Worm (Caenorhabditis elegans): ENCODE measurements around the gene pqn-83.

DNA sequence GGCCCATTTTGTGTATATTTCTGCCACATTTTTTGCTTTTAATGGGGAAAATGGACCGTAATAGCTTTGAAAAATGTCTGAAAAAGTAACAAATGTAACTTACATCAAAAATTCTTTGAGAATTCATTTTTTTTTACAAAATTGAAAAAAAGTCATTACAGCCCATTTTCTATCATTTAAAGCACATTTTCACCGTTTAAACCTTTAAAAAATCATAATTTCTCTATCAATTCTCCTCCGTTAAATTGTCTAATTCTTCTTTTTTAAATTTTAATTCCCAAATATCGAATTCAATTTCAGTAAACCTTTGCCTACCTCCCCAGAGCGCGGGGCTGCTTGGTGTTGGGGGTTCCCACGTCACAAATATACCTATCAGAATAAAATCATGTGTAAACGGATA lies 8.0 kb upstream of the pqn-83 start, which contains the start of gene dhhc-8:
- TF ChIP-seq snpc-4 (tag; optimal IDR thresholded peaks at IDR 0.05) (no peak), bed-3 (GFP tag; optimal IDR thresholded peaks at IDR 0.05) (no peak), nhr-237 (tag; optimal IDR thresholded peaks at IDR 0.05) (no peak), ces-1 (GFP tag; optimal IDR thresholded peaks at IDR 0.05) (no peak), ztf-11 (tag; optimal IDR thresholded peaks at IDR 0.05) (no peak), nhr-76 (tag; optimal IDR thresholded peaks at IDR 0.05) (no peak), elt-3 (tag; optimal IDR thresholded peaks at IDR 0.05) (no peak)
